Worm (Caenorhabditis elegans): ENCODE results near the gene eel-1.

The eel-1 gene

DNA sequence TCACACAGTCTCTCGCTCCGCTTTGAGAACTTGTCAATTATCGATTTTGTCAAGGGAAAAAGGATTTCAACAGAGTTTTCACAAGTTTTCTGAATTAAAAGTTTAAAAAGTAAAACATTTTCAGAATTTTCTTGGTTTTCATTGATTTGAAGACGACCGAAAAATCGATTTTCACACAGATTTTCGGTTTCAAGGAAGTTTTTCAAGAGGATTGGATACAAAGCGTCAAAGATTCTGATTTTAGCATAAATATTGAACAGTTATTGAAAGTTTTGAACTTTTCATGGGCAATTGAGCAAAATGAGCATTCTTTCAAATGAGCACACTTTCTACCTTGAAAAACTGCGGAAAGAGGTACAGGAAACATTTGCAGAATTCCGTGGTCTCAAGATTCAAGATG, 22.1 kb upstream of the eel-1 start, which contains the start of gene Y67D8C.2:
Gene Y67D8C.2, plus strand, starts transcription at position 301 of the 400 bp plus-strand sequence.
- no peak for TF ChIP-seq lin-38 (GFP tag; IDR thresholded peaks at IDR 0.05)
- no peak for TF ChIP-seq mdl-1 (tag; optimal IDR thresholded peaks at IDR 0.05)
- no peak for TF ChIP-seq pqm-1 (tag; optimal IDR thresholded peaks at IDR 0.05)
- TF ChIP-seq nhr-76 (tag; optimal IDR thresholded peaks at IDR 0.05), result no peak
- TF ChIP-seq duxl-1 (tag; optimal IDR thresholded peaks at IDR 0.05; ENCODE audit: poor library complexity), result no peak
- no peak for TF ChIP-seq mdt-29 (GFP tag; IDR thresholded peaks at IDR 0.05)
- no peak for TF ChIP-seq nhr-11 (tag; optimal IDR thresholded peaks at IDR 0.05)
- TF ChIP-seq mxl-2 (GFP tag; conservative IDR thresholded peaks at IDR 0.05), result no peak
- no peak for TF ChIP-seq pha-4 (GFP tag; IDR thresholded peaks at IDR 0.05)
- no peak for TF ChIP-seq pha-4 (tag; optimal IDR thresholded peaks at IDR 0.05)
- no peak for TF ChIP-seq cey-2 (tag; optimal IDR thresholded peaks at IDR 0.05; ENCODE audit: borderline replicate concordance, insufficient read depth)
- TF ChIP-seq F44E2.7 (GFP tag; IDR thresholded peaks at IDR 0.05), result no peak
- no peak for TF ChIP-seq dmd-9 (GFP tag; IDR thresholded peaks at IDR 0.05)
- TF ChIP-seq lsy-2 (tag; optimal IDR thresholded peaks at IDR 0.05), result no peak
- TF ChIP-seq nhr-10 (tag; optimal IDR thresholded peaks at IDR 0.05), result no peak
- TF ChIP-seq ceh-44 (GFP tag; IDR thresholded peaks at IDR 0.05), result no peak

DNA sequence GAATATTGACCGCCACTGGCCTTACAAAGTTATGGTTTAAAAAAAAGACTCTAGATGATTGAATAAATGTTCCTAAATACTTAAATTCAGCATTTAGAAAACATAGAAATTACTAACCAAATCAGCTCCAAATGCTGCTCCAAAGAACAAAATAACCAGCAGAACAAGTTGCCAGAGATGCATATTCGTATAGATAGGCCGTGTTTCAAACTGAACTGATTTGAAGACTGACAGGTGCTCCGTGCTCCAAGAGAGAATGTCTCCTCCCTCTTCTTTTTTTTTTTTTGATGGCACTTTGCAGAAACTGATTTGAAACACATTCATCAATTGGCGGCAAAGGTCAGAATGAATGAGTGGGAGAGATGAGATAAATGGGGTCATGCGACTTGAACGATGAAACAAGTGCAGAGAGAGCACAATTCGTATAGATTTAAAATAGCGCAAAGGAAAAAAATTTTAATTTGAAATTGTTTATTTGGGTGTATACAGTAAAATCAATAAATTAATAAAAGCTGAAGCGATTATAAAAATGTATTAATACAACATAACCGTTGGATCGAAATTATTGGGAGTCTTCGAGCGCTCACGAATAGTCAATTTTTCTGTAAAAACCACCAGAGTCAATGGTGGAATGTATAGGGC, 19.8 kb upstream of the eel-1 start, which contains the start of gene cpg-9:
Gene cpg-9, minus strand, starts transcription at position 592 of the 642 bp plus-strand sequence.
- TF ChIP-seq arid-1 (GFP tag; conservative IDR thresholded peaks at IDR 0.05) (no peak), unc-62 (GFP tag; optimal IDR thresholded peaks at IDR 0.05 in 1 of 2) (peak in 1 of 2 experiments; percentile 92), unc-62 (tag; optimal IDR thresholded peaks at IDR 0.05) (no peak)

DNA sequence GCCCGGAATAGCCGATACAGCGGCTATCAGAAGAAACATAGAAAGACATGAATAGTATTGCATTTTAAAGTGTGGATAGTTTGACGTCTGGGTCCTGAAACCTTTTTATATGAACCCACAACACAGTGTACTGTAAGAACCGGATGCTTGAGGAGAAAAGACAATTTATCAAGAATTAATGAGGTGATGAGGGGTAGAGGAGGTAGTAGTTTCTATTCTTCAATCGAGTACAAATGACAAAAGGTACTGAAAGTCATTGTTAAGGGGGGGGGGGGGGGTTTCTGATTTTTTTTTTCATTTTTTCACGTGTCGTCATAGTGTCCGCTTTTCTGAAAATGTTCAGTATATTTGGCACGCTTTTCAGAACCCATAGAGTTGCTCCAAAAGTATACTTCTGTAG, 16.9 kb upstream of the eel-1 start, which contains the start of gene Y67D8C.7:
Gene Y67D8C.7, minus strand, starts transcription at position 101 of the 400 bp plus-strand sequence.
- TF ChIP-seq ZK546.5 (tag; optimal IDR thresholded peaks at IDR 0.05), result no peak
- TF ChIP-seq spr-3 (GFP tag; optimal IDR thresholded peaks at IDR 0.05), result no peak
- no peak for TF ChIP-seq zag-1 (tag; optimal IDR thresholded peaks at IDR 0.05)
- TF ChIP-seq tag-97 (GFP tag; IDR thresholded peaks at IDR 0.05), result no peak
- no peak for TF ChIP-seq lin-29 (GFP tag; IDR thresholded peaks at IDR 0.05)
- TF ChIP-seq T26A8.4 (GFP tag; IDR thresholded peaks at IDR 0.05), result no peak
- no peak for TF ChIP-seq lsy-2 (tag; optimal IDR thresholded peaks at IDR 0.05)
- no peak for TF ChIP-seq snpc-4 (tag; optimal IDR thresholded peaks at IDR 0.05)
- TF ChIP-seq madf-9 (GFP tag; conservative IDR thresholded peaks at IDR 0.05), result no peak
- TF ChIP-seq mep-1 (tag; optimal IDR thresholded peaks at IDR 0.05), result no peak
- no peak for TF ChIP-seq aly-2 (tag; optimal IDR thresholded peaks at IDR 0.05)
- TF ChIP-seq zip-11 (GFP tag; IDR thresholded peaks at IDR 0.05), result no peak
- no peak for TF ChIP-seq F37D6.2 (tag; optimal IDR thresholded peaks at IDR 0.05)

DNA sequence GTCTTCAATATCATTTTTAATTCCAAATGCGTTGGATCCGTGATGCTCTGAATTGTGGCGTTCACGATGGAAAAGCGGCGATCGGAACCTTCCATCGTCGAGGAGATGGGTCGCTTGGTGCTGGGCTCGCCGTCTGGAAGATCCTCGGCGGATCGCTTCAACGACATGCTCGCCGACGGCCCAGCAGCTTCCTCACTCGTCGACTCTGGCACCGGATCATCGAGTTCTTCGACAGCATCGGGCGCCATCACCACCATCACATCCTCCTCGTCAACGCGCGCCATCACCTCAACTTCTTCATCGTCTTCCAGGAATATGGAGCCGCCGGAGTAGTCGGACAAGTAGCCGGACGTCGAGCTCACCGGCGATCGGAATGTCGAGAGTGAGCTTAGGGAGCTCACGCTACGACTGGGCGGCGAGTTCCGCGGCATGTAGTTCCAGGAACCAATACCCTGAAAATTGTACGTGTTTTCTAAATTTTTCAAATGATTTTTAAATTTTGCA, 13.1 kb upstream of the eel-1 start, which contains the start of gene Y67D8C.6:
Gene Y67D8C.6, minus strand, starts transcription at position 454 of the 504 bp plus-strand sequence.
- TF ChIP-seq dmd-8 (GFP tag; IDR thresholded peaks at IDR 0.05), result no peak
- no peak for TF ChIP-seq mxl-2 (GFP tag; conservative IDR thresholded peaks at IDR 0.05)
- no peak for TF ChIP-seq ceh-32 (tag; optimal IDR thresholded peaks at IDR 0.05; ENCODE audit: poor library complexity)
- no peak for TF ChIP-seq nhr-237 (tag; optimal IDR thresholded peaks at IDR 0.05)
- no peak for TF ChIP-seq php-3 (GFP tag; IDR thresholded peaks at IDR 0.05)
- no peak for TF ChIP-seq vab-7 (GFP tag; IDR thresholded peaks at IDR 0.05)
- TF ChIP-seq spr-1 (tag; optimal IDR thresholded peaks at IDR 0.05), result no peak
- no peak for TF ChIP-seq hlh-30 (tag; optimal IDR thresholded peaks at IDR 0.05; ENCODE audit: insufficient read depth)
- peak; percentile 92 for TF ChIP-seq set-16 (GFP tag; IDR thresholded peaks at IDR 0.05)
- TF ChIP-seq ceh-62 (tag; optimal IDR thresholded peaks at IDR 0.05), result no peak
- peak in 1 of 2 experiments; percentile 83 for TF ChIP-seq unc-62 (GFP tag; optimal IDR thresholded peaks at IDR 0.05 in 1 of 2)
- TF ChIP-seq unc-62 (tag; optimal IDR thresholded peaks at IDR 0.05), result no peak

Measured in whole organism, L4 larva.